5 worm cellular contexts compared by ENCODE assay signal in genomic region chrIII:5678935-5679334, ce11.
TF ChIP-seq lines count a peak whose summit lies in the region.

Gene ska-3, minus strand, starts transcription at chrIII:5679005.
Gene rps-12, plus strand, starts transcription at chrIII:5679298.

TF ChIP-seq in whole organism, L1 larva, 84 proteins besides CTCF, POLR2A, EP300 and RAD21 (continues in another document):
- TF ChIP-seq alr-1 (tag; optimal IDR thresholded peaks at IDR 0.05; lab: Kevin White, UChicago; ENCODE audit: borderline replicate concordance), result no peak
- TF ChIP-seq unc-98 (GFP tag; IDR thresholded peaks at IDR 0.05; lab: Robert Waterston, UW), result peak; percentile 86
- peak; percentile 93 for TF ChIP-seq ama-1 (optimal IDR thresholded peaks at IDR 0.05; lab: Kevin White, UChicago)
- TF ChIP-seq zip-4 (GFP tag; optimal IDR thresholded peaks at IDR 0.05; lab: Kevin White, UChicago), result peak; percentile 94
- TF ChIP-seq efl-3 (GFP tag; optimal IDR thresholded peaks at IDR 0.05; lab: Kevin White, UChicago), result peak; percentile 40
- TF ChIP-seq sox-4 (tag; optimal IDR thresholded peaks at IDR 0.05; lab: Kevin White, UChicago), result peak; percentile 89
- peak; percentile 91 for TF ChIP-seq elt-2 (tag; optimal IDR thresholded peaks at IDR 0.05; lab: Kevin White, UChicago)
- TF ChIP-seq hlh-17 (GFP tag; optimal IDR thresholded peaks at IDR 0.05; lab: Kevin White, UChicago; ENCODE audit: borderline replicate concordance), result no peak
- peak; percentile 100 for TF ChIP-seq unc-130 (tag; optimal IDR thresholded peaks at IDR 0.05; lab: Kevin White, UChicago)
- peak; percentile 97 for TF ChIP-seq grh-1 (GFP tag; IDR thresholded peaks at IDR 0.05; lab: Robert Waterston, UW)
- peak; percentile 33 for TF ChIP-seq unc-30 (tag; optimal IDR thresholded peaks at IDR 0.05; lab: Kevin White, UChicago)
- TF ChIP-seq ceh-8 (GFP tag; optimal IDR thresholded peaks at IDR 0.05; lab: Kevin White, UChicago), result peak; percentile 97
- no peak for TF ChIP-seq sptf-1 (tag; optimal IDR thresholded peaks at IDR 0.05; lab: Kevin White, UChicago)
- peak; percentile 79 for TF ChIP-seq unc-62 (GFP tag; optimal IDR thresholded peaks at IDR 0.05; lab: Kevin White, UChicago)
- TF ChIP-seq tlp-1 (tag; optimal IDR thresholded peaks at IDR 0.05; lab: Kevin White, UChicago), result no peak
- TF ChIP-seq nhr-11 (tag; optimal IDR thresholded peaks at IDR 0.05; lab: Kevin White, UChicago), result peak; percentile 96
- TF ChIP-seq fos-1 (tag; optimal IDR thresholded peaks at IDR 0.05; lab: Kevin White, UChicago), result peak; percentile 98
- peak; percentile 90 for TF ChIP-seq zag-1 (tag; optimal IDR thresholded peaks at IDR 0.05; lab: Kevin White, UChicago)

TF ChIP-seq in whole organism, L3 larva, 47 proteins besides CTCF, POLR2A, EP300 and RAD21 (continues in another document):
- TF ChIP-seq ztf-11 (tag; optimal IDR thresholded peaks at IDR 0.05; lab: Kevin White, UChicago) (no peak), ama-1 (optimal IDR thresholded peaks at IDR 0.05; lab: Kevin White, UChicago) (peak; percentile 95), nhr-76 (tag; optimal IDR thresholded peaks at IDR 0.05; lab: Kevin White, UChicago) (peak; percentile 69), mml-1 (tag; optimal IDR thresholded peaks at IDR 0.05; lab: Kevin White, UChicago) (no peak), sea-2 (GFP tag; optimal IDR thresholded peaks at IDR 0.05; lab: Kevin White, UChicago) (no peak), ceh-9 (tag; optimal IDR thresholded peaks at IDR 0.05; lab: Kevin White, UChicago) (no peak), eor-1 (tag; optimal IDR thresholded peaks at IDR 0.05; lab: Kevin White, UChicago) (no peak), nhr-25 (tag; optimal IDR thresholded peaks at IDR 0.05; lab: Kevin White, UChicago) (peak; percentile 100), daf-12 (tag; optimal IDR thresholded peaks at IDR 0.05; lab: Kevin White, UChicago) (peak; percentile 75), ceh-16 (tag; optimal IDR thresholded peaks at IDR 0.05; lab: Kevin White, UChicago) (no peak), elt-2 (tag; optimal IDR thresholded peaks at IDR 0.05; lab: Kevin White, UChicago) (peak; percentile 89), nhr-23 (tag; optimal IDR thresholded peaks at IDR 0.05; lab: Kevin White, UChicago) (peak; percentile 100), fos-1 (tag; optimal IDR thresholded peaks at IDR 0.05; lab: Kevin White, UChicago) (peak; percentile 90), ceh-82 (tag; optimal IDR thresholded peaks at IDR 0.05; lab: Kevin White, UChicago) (peak; percentile 95), nhr-77 (tag; optimal IDR thresholded peaks at IDR 0.05; lab: Kevin White, UChicago) (peak; percentile 95), elt-1 (tag; optimal IDR thresholded peaks at IDR 0.05; lab: Kevin White, UChicago) (peak; percentile 93), elt-3 (tag; optimal IDR thresholded peaks at IDR 0.05; lab: Kevin White, UChicago) (peak; percentile 38 to 97 (median 91)), egl-5 (tag; optimal IDR thresholded peaks at IDR 0.05; lab: Kevin White, UChicago) (peak; percentile 98), ZK546.5 (tag; optimal IDR thresholded peaks at IDR 0.05; lab: Kevin White, UChicago) (peak; percentile 78)

TF ChIP-seq in whole organism, early embryonic, 17 proteins besides CTCF, POLR2A, EP300 and RAD21:
- TF ChIP-seq ceh-13 (GFP tag; optimal IDR thresholded peaks at IDR 0.05; lab: Kevin White, UChicago), result no peak
- TF ChIP-seq hmg-4 (GFP tag; optimal IDR thresholded peaks at IDR 0.05; lab: Kevin White, UChicago), result peak; percentile 70
- TF ChIP-seq hnd-1 (tag; optimal IDR thresholded peaks at IDR 0.05; lab: Kevin White, UChicago), result peak; percentile 8
- TF ChIP-seq F13C5.2 (tag; optimal IDR thresholded peaks at IDR 0.05; lab: Kevin White, UChicago), result peak; percentile 95
- TF ChIP-seq tbx-11 (GFP tag; IDR thresholded peaks at IDR 0.05; lab: Robert Waterston, UW), result 0 out of 2 replicates have a peak, but pooled peaks have one; percentile 17
- peak; percentile 72 for TF ChIP-seq pes-1 (GFP tag; IDR thresholded peaks at IDR 0.05; lab: Robert Waterston, UW)
- TF ChIP-seq tbx-37 (GFP tag; conservative IDR thresholded peaks at IDR 0.05; lab: Robert Waterston, UW), result peak; percentile 49; the same call in 1 of the 2 replicates
- peak; percentile 15 for TF ChIP-seq B0310.2 (tag; optimal IDR thresholded peaks at IDR 0.05; lab: Kevin White, UChicago)
- TF ChIP-seq aly-1 (tag; optimal IDR thresholded peaks at IDR 0.05; lab: Kevin White, UChicago), result no peak
- no peak for TF ChIP-seq tra-4 (tag; optimal IDR thresholded peaks at IDR 0.05; lab: Kevin White, UChicago)
- TF ChIP-seq flt-1 (GFP tag; IDR thresholded peaks at IDR 0.05; lab: Robert Waterston, UW), result peak; percentile 69
- no peak for TF ChIP-seq ets-7 (tag; optimal IDR thresholded peaks at IDR 0.05; lab: Kevin White, UChicago)

TF ChIP-seq in whole organism, midembryonic, 9 proteins besides CTCF, POLR2A, EP300 and RAD21:
- TF ChIP-seq med-1 (GFP tag; optimal IDR thresholded peaks at IDR 0.05; lab: Kevin White, UChicago; ENCODE audit: insufficient read depth) (peak; percentile 45), tab-1 (GFP tag; IDR thresholded peaks at IDR 0.05; lab: Robert Waterston, UW) (peak; percentile 71; the same call in 1 of the 2 replicates), cog-1 (tag; optimal IDR thresholded peaks at IDR 0.05; lab: Kevin White, UChicago) (peak; percentile 97), ztf-23 (GFP tag; IDR thresholded peaks at IDR 0.05; lab: Robert Waterston, UW) (peak; percentile 92), flt-1 (GFP tag; IDR thresholded peaks at IDR 0.05; lab: Robert Waterston, UW) (peak; percentile 87), ref-1 (GFP tag; conservative IDR thresholded peaks at IDR 0.05; lab: Robert Waterston, UW) (no peak), T22C8.4 (GFP tag; IDR thresholded peaks at IDR 0.05; lab: Robert Waterston, UW) (peak; percentile 57; the same call in 1 of the 2 replicates), ztf-29 (GFP tag; IDR thresholded peaks at IDR 0.05; lab: Robert Waterston, UW) (no peak), klf-2 (GFP tag; conservative IDR thresholded peaks at IDR 0.05; lab: Robert Waterston, UW) (0 out of 2 replicates have a peak, but pooled peaks have one; percentile 42)

TF ChIP-seq in whole organism, young adult, 124 proteins besides CTCF, POLR2A, EP300 and RAD21 (continues in another document):
- TF ChIP-seq Y79H2A.3 (GFP tag; conservative IDR thresholded peaks at IDR 0.05; lab: Robert Waterston, UW) (peak; percentile 69), lsl-1 (GFP tag; optimal IDR thresholded peaks at IDR 0.05; lab: Kevin White, UChicago) (peak; percentile 82), snpc-1.1 (tag; optimal IDR thresholded peaks at IDR 0.05; lab: Kevin White, UChicago; ENCODE audit: insufficient read depth) (peak; percentile 78), ceh-58 (GFP tag; IDR thresholded peaks at IDR 0.05; lab: Robert Waterston, UW) (no peak), Y53G8AR.9 (GFP tag; conservative IDR thresholded peaks at IDR 0.05; lab: Robert Waterston, UW) (peak; percentile 98), F33H1.4 (GFP tag; IDR thresholded peaks at IDR 0.05; lab: Robert Waterston, UW) (peak; percentile 93), Y53F4B.3 (GFP tag; IDR thresholded peaks at IDR 0.05; lab: Robert Waterston, UW) (0 out of 2 replicates have a peak, but pooled peaks have one; percentile 23), sptf-2 (GFP tag; optimal IDR thresholded peaks at IDR 0.05; lab: Kevin White, UChicago) (no peak), madf-6 (GFP tag; IDR thresholded peaks at IDR 0.05; lab: Robert Waterston, UW) (peak; percentile 95), C06A6.2 (GFP tag; conservative IDR thresholded peaks at IDR 0.05; lab: Robert Waterston, UW) (peak; percentile 92), ama-1 (optimal IDR thresholded peaks at IDR 0.05; lab: Kevin White, UChicago) (peak; percentile 7), ama-1 (GFP tag; optimal IDR thresholded peaks at IDR 0.05; lab: Kevin White, UChicago) (no peak), pbrm-1 (GFP tag; IDR thresholded peaks at IDR 0.05; lab: Robert Waterston, UW) (peak; percentile 96), nhr-179 (tag; optimal IDR thresholded peaks at IDR 0.05; lab: Kevin White, UChicago) (no peak), nhr-120 (GFP tag; IDR thresholded peaks at IDR 0.05; lab: Robert Waterston, UW) (no peak), F57A8.1 (GFP tag; optimal IDR thresholded peaks at IDR 0.05; lab: Kevin White, UChicago) (no peak), ceh-27 (GFP tag; optimal IDR thresholded peaks at IDR 0.05; lab: Kevin White, UChicago) (peak; percentile 94), aptf-3 (GFP tag; IDR thresholded peaks at IDR 0.05; lab: Robert Waterston, UW) (no peak), mel-28 (tag; optimal IDR thresholded peaks at IDR 0.05; lab: Kevin White, UChicago; ENCODE audit: borderline replicate concordance) (no peak), nfyb-1 (GFP tag; IDR thresholded peaks at IDR 0.05; lab: Robert Waterston, UW) (peak; percentile 96), sea-2 (GFP tag; IDR thresholded peaks at IDR 0.05; lab: Robert Waterston, UW) (no peak), lin-40 (tag; optimal IDR thresholded peaks at IDR 0.05; lab: Kevin White, UChicago) (peak; percentile 97), ceh-40 (GFP tag; IDR thresholded peaks at IDR 0.05; lab: Robert Waterston, UW) (no peak), cebp-1 (GFP tag; IDR thresholded peaks at IDR 0.05; lab: Robert Waterston, UW) (peak; percentile 83), cebp-1 (tag; optimal IDR thresholded peaks at IDR 0.05; lab: Kevin White, UChicago) (peak; percentile 94), snpc-3.4 (tag; optimal IDR thresholded peaks at IDR 0.05; lab: Kevin White, UChicago) (peak; percentile 93), D2030.7 (GFP tag; IDR thresholded peaks at IDR 0.05; lab: Robert Waterston, UW) (peak; percentile 92), lsy-27 (tag; optimal IDR thresholded peaks at IDR 0.05; lab: Kevin White, UChicago; ENCODE audit: borderline replicate concordance, insufficient read depth) (peak; percentile 19), F49E8.2 (tag; optimal IDR thresholded peaks at IDR 0.05; lab: Kevin White, UChicago; ENCODE audit: insufficient read depth) (peak; percentile 93), mcd-1 (GFP tag; IDR thresholded peaks at IDR 0.05; lab: Robert Waterston, UW) (peak; percentile 100), tbp1 (GFP tag; optimal IDR thresholded peaks at IDR 0.05; lab: Kevin White, UChicago) (peak; percentile 78), akir-1 (GFP tag; optimal IDR thresholded peaks at IDR 0.05; lab: Kevin White, UChicago) (no peak), Y56A3A.18 (GFP tag; IDR thresholded peaks at IDR 0.05; lab: Robert Waterston, UW) (peak; percentile 51; the same call in 1 of the 2 replicates), dox-1 (GFP tag; IDR thresholded peaks at IDR 0.05; lab: Robert Waterston, UW) (peak; percentile 97), K12H6.12 (tag; optimal IDR thresholded peaks at IDR 0.05; lab: Kevin White, UChicago) (peak; percentile 91), hrde-1 (tag; optimal IDR thresholded peaks at IDR 0.05; lab: Kevin White, UChicago; ENCODE audit: borderline replicate concordance) (peak; percentile 57), ceh-100 (GFP tag; IDR thresholded peaks at IDR 0.05; lab: Robert Waterston, UW) (peak; percentile 83), F10E7.11 (tag; optimal IDR thresholded peaks at IDR 0.05; lab: Kevin White, UChicago) (no peak)

Comparison
In these comparisons a context has a peak if more than half of its experiments do, and no peak if none do; other contexts are left out.
1. Of the 8 proteins assayed by ChIP-seq in both whole organism, young adult and whole organism, L1 larva: peak only in whole organism, young adult: none; only in whole organism, L1 larva: none; in both: dpl-1, efl-1, lin-35, nhr-90, snpc-4, unc-130 and 1 more; in neither: 0; mixed calls (peak in some experiments, not most) for 1.